Fruit fly (Drosophila melanogaster) whole organism, embryonic: ENCODE data around the gene CG17029.

Experiments
- Atf6 ChIP-seq: fragments of 200-800 bp; sonication (Bioruptor generic); IDR thresholded peaks from 2 replicates; pipeline ENCODE4 v1.3.6; 2022; ENCODE audit warnings: missing biosample characterization, missing genetic modification characterization
- B-H1 ChIP-seq: fragments of 200-800 bp; sonication (Bioruptor generic); IDR thresholded peaks from 3 replicates; pipeline ENCODE4 v1.3.6; 2022; ENCODE audit warnings: missing biosample characterization, missing genetic modification characterization
- CG10274 ChIP-seq: fragments of 200-800 bp; sonication (Bioruptor generic); optimal IDR thresholded peaks from 3 replicates; lab custom pipeline; 2017; ENCODE audit warnings: missing biosample characterization, mild to moderate bottlenecking, missing genetic modification characterization
- CG14441 ChIP-seq: fragments of 200-800 bp; sonication (Bioruptor generic); IDR thresholded peaks from 2 replicates; pipeline ENCODE4 v1.3.6; 2022; ENCODE audit warnings: missing biosample characterization, missing genetic modification characterization
- CG17186 ChIP-seq: fragments of 200-800 bp; sonication (Bioruptor generic); optimal IDR thresholded peaks from 3 replicates; lab custom pipeline; 2017; ENCODE audit warnings: missing biosample characterization, missing genetic modification reagents, missing genetic modification characterization
- CG2889 ChIP-seq: fragments of 200-800 bp; sonication (Bioruptor generic); IDR thresholded peaks from 3 replicates; pipeline ENCODE4 v1.3.6; 2022; ENCODE audit warnings: missing biosample characterization, missing genetic modification characterization
- CG32767 ChIP-seq: fragments of 200-800 bp; sonication (Bioruptor generic); IDR thresholded peaks from 2 replicates; pipeline ENCODE4 v1.3.6; 2022; ENCODE audit warnings: missing biosample characterization, missing genetic modification characterization
- CG34422 ChIP-seq: fragments of 200-800 bp; sonication (Bioruptor generic); IDR thresholded peaks from 3 replicates; pipeline ENCODE4 v1.3.6; 2022; ENCODE audit warnings: missing biosample characterization, missing genetic modification characterization
- CG4730 ChIP-seq: fragments of 200-800 bp; sonication (Bioruptor generic); IDR thresholded peaks from 2 replicates; pipeline ENCODE4 v1.3.6; 2022; ENCODE audit warnings: missing biosample characterization, missing genetic modification characterization
- CG5245 ChIP-seq: fragments of 200-800 bp; sonication (Bioruptor generic); optimal IDR thresholded peaks from 3 replicates; lab custom pipeline; 2016; ENCODE audit warnings: missing biosample characterization, missing genetic modification characterization
- CG6683 ChIP-seq: fragments of 200-800 bp; sonication (Bioruptor generic); optimal IDR thresholded peaks from 2 replicates; lab custom pipeline; 2017; ENCODE audit warnings: missing biosample characterization, mild to moderate bottlenecking, missing genetic modification characterization, missing genetic modification reagents
- CG7786 ChIP-seq: fragments of 200-800 bp; sonication (Bioruptor generic); optimal IDR thresholded peaks from 2 replicates; lab custom pipeline; 2016; ENCODE audit warnings: missing biosample characterization, missing genetic modification characterization
- CG7963 ChIP-seq: fragments of 200-800 bp; sonication (Bioruptor generic); IDR thresholded peaks from 3 replicates; pipeline ENCODE4 v1.3.6; 2022; ENCODE audit warnings: missing biosample characterization, missing genetic modification characterization; ENCODE audit not compliant: partially characterized antibody
- CG8388 ChIP-seq: fragments of 200-800 bp; sonication (Bioruptor generic); optimal IDR thresholded peaks from 2 replicates; lab custom pipeline; 2019; ENCODE audit warnings: missing biosample characterization, mild to moderate bottlenecking, missing genetic modification characterization, moderate library complexity
- D ChIP-seq, 2 experiments: fragments of 200-800 bp in 1 of 2; fragments of >200 bp in 1 of 2; sonication (Bioruptor generic) in 1 of 2; optimal IDR thresholded peaks; 2 replicates in 1 of 2; 3 replicates in 1 of 2; lab custom pipeline; 2017; ENCODE audit warnings: mild to moderate bottlenecking in 1 of 2, missing biosample characterization in 1 of 2, missing genetic modification characterization in 1 of 2, missing genetic modification reagents in 1 of 2
- Drgx ChIP-seq: fragments of 200-800 bp; sonication (Bioruptor generic); IDR thresholded peaks from 2 replicates; pipeline ENCODE4 v1.3.6; 2022; ENCODE audit warnings: missing biosample characterization, missing genetic modification characterization
- E2f1 ChIP-seq: fragments of 200-800 bp; sonication (Bioruptor generic); IDR thresholded peaks from 2 replicates; pipeline ENCODE4 v1.3.6; 2022; ENCODE audit warnings: missing biosample characterization, missing genetic modification characterization
- Eip74EF ChIP-seq, 2 experiments: fragments of 200-800 bp in 1 of 2; fragments of >200 bp in 1 of 2; sonication (Bioruptor generic) in 1 of 2; optimal IDR thresholded peaks; 2 replicates each; lab custom pipeline; 2017 to 2019; ENCODE audit warnings: missing biosample characterization in 2 of 2, missing genetic modification characterization in 2 of 2, mild to moderate bottlenecking in 1 of 2, moderate library complexity in 1 of 2
- Ets65A ChIP-seq: fragments of 200-800 bp; sonication (Bioruptor generic); peaks from one replicate; lab custom pipeline; 2016; ENCODE audit warnings: missing biosample characterization, missing genetic modification characterization
- H2.0 ChIP-seq: fragments of 200-800 bp; sonication (Bioruptor generic); IDR thresholded peaks from 2 replicates; pipeline ENCODE4 v1.3.6; 2022; ENCODE audit warnings: missing biosample characterization, missing genetic modification characterization
- Hmr ChIP-seq: fragments of 200-800 bp; sonication (Bioruptor generic); optimal IDR thresholded peaks from 3 replicates; lab custom pipeline; 2017; ENCODE audit warnings: mild to moderate bottlenecking, missing biosample characterization, missing genetic modification reagents, missing genetic modification characterization
- Hr51 ChIP-seq, 2 experiments: fragments of 200-800 bp; sonication (Bioruptor generic); optimal IDR thresholded peaks; 2 replicates in 1 of 2; 3 replicates in 1 of 2; lab custom pipeline; 2016 to 2018; ENCODE audit warnings: missing biosample characterization in 2 of 2, missing genetic modification characterization in 2 of 2, mild to moderate bottlenecking in 1 of 2, moderate library complexity in 1 of 2
- Lpt ChIP-seq: fragments of >200 bp; optimal IDR thresholded peaks from 2 replicates; lab custom pipeline; 2018; ENCODE audit warnings: missing biosample characterization, missing genetic modification characterization
- Nf-YA ChIP-seq: fragments of 200-800 bp; sonication (Bioruptor generic); IDR thresholded peaks from 2 replicates; pipeline ENCODE4 v1.3.6; 2022; ENCODE audit warnings: missing biosample characterization, missing genetic modification characterization
- Ssrp ChIP-seq: fragments of 200-800 bp; sonication (Bioruptor generic); optimal IDR thresholded peaks from 2 replicates; lab custom pipeline; 2018; ENCODE audit warnings: missing biosample characterization, mild to moderate bottlenecking, missing genetic modification characterization, moderate library complexity
- ac ChIP-seq: fragments of 200-800 bp; sonication (Bioruptor generic); optimal IDR thresholded peaks from 3 replicates; lab custom pipeline; 2017; ENCODE audit warnings: missing biosample characterization, mild to moderate bottlenecking, missing genetic modification characterization
- ase ChIP-seq: fragments of 200-800 bp; sonication (Bioruptor generic); IDR thresholded peaks from 3 replicates; pipeline ENCODE4 v1.3.6; 2022; ENCODE audit warnings: missing biosample characterization, missing genetic modification characterization
- bowl ChIP-seq: fragments of 200-800 bp; sonication (Bioruptor generic); IDR thresholded peaks from 2 replicates; pipeline ENCODE4 v1.3.6; 2022; ENCODE audit warnings: missing biosample characterization, missing genetic modification characterization
- chn ChIP-seq: fragments of 200-800 bp; sonication (Bioruptor generic); optimal IDR thresholded peaks from 2 replicates; lab custom pipeline; 2016; ENCODE audit warnings: missing biosample characterization, missing genetic modification characterization
- crc ChIP-seq: fragments of 200-800 bp; sonication (Bioruptor generic); optimal IDR thresholded peaks from 2 replicates; lab custom pipeline; 2016; ENCODE audit warnings: missing biosample characterization, missing genetic modification characterization
- disco-r ChIP-seq: fragments of 200-800 bp; sonication (Bioruptor generic); optimal IDR thresholded peaks from 2 replicates; lab custom pipeline; 2016; ENCODE audit warnings: missing biosample characterization, missing genetic modification characterization
- gfzf ChIP-seq: fragments of 200-800 bp; sonication (Bioruptor generic); optimal IDR thresholded peaks from 2 replicates; lab custom pipeline; 2016; ENCODE audit warnings: missing biosample characterization, mild to moderate bottlenecking, missing genetic modification characterization, moderate library complexity
- gt ChIP-seq: fragments of 200-800 bp; sonication (Bioruptor generic); IDR thresholded peaks from 2 replicates; pipeline ENCODE4 v1.3.6; 2022; ENCODE audit warnings: missing biosample characterization, missing genetic modification characterization
- h ChIP-seq: fragments of >200 bp; optimal IDR thresholded peaks from 2 replicates; lab custom pipeline; 2017
- jigr1 ChIP-seq: fragments of 200-800 bp; sonication (Bioruptor generic); IDR thresholded peaks from 3 replicates; pipeline ENCODE4 v1.3.6; 2022; ENCODE audit warnings: missing biosample characterization, missing genetic modification characterization
- nerfin-2 ChIP-seq: fragments of 200-800 bp; sonication (Bioruptor generic); IDR thresholded peaks from 2 replicates; pipeline ENCODE4 v1.3.6; 2022; ENCODE audit warnings: missing biosample characterization, missing genetic modification characterization; ENCODE audit not compliant: partially characterized antibody
- p53 ChIP-seq: fragments of 200-800 bp; sonication (Bioruptor generic); optimal IDR thresholded peaks from 2 replicates; lab custom pipeline; 2016; ENCODE audit warnings: missing biosample characterization, missing genetic modification characterization
- pb ChIP-seq: fragments of 200-800 bp; sonication (Bioruptor generic); optimal IDR thresholded peaks from 3 replicates; lab custom pipeline; 2016; ENCODE audit warnings: missing biosample characterization, missing genetic modification characterization
- phol ChIP-seq: fragments of 200-800 bp; sonication (Bioruptor generic); optimal IDR thresholded peaks from 3 replicates; lab custom pipeline; 2018; ENCODE audit warnings: missing biosample characterization, mild to moderate bottlenecking, missing genetic modification characterization, moderate library complexity
- row ChIP-seq: fragments of 200-800 bp; sonication (Bioruptor generic); IDR thresholded peaks from 3 replicates; pipeline ENCODE4 v1.3.6; 2022; ENCODE audit warnings: missing biosample characterization, missing genetic modification characterization
- run ChIP-seq: fragments of 200-800 bp; sonication (Bioruptor generic); optimal IDR thresholded peaks from 3 replicates; lab custom pipeline; 2018; ENCODE audit warnings: missing biosample characterization, mild to moderate bottlenecking, missing genetic modification characterization
- sc ChIP-seq, 3 experiments: fragments of >200 bp in 2 of 3; fragments of 200-800 bp in 1 of 3; sonication (Bioruptor generic) in 1 of 3; optimal IDR thresholded peaks; 2 replicates in 2 of 3; 3 replicates in 1 of 3; lab custom pipeline; 2017; ENCODE audit warnings: mild to moderate bottlenecking in 1 of 3, missing biosample characterization in 1 of 3, missing genetic modification characterization in 1 of 3, missing genetic modification reagents in 1 of 3
- seq ChIP-seq: fragments of 200-800 bp; sonication (Bioruptor generic); IDR thresholded peaks from 2 replicates; pipeline ENCODE4 v1.3.6; 2022; ENCODE audit warnings: missing biosample characterization, missing genetic modification characterization
- slp2 ChIP-seq: fragments of 200-800 bp; sonication (Bioruptor generic); optimal IDR thresholded peaks from 2 replicates; lab custom pipeline; 2016; ENCODE audit warnings: missing biosample characterization, missing genetic modification characterization
- sr ChIP-seq: fragments of 200-800 bp; sonication (Bioruptor generic); IDR thresholded peaks from 3 replicates; pipeline ENCODE4 v1.3.6; 2022; ENCODE audit warnings: missing biosample characterization, missing genetic modification characterization
- tx ChIP-seq: fragments of 200-800 bp; sonication (Bioruptor generic); optimal IDR thresholded peaks from 2 replicates; lab custom pipeline; 2016; ENCODE audit warnings: missing biosample characterization, missing genetic modification characterization
- wek ChIP-seq: fragments of 200-800 bp; sonication (Bioruptor generic); optimal IDR thresholded peaks from 3 replicates; lab custom pipeline; 2018; ENCODE audit warnings: missing biosample characterization, mild to moderate bottlenecking, missing genetic modification characterization, moderate library complexity
- zen2 ChIP-seq: fragments of 200-800 bp; sonication (Bioruptor generic); IDR thresholded peaks from 3 replicates; pipeline ENCODE4 v1.3.6; 2022; ENCODE audit warnings: missing biosample characterization, missing genetic modification characterization; ENCODE audit not compliant: partially characterized antibody
- zfh1 ChIP-seq: fragments of 200-800 bp; sonication (Bioruptor generic); IDR thresholded peaks from 3 replicates; pipeline ENCODE4 v1.3.6; 2022; ENCODE audit warnings: missing biosample characterization, missing genetic modification characterization

CG17029 gene

DNA sequence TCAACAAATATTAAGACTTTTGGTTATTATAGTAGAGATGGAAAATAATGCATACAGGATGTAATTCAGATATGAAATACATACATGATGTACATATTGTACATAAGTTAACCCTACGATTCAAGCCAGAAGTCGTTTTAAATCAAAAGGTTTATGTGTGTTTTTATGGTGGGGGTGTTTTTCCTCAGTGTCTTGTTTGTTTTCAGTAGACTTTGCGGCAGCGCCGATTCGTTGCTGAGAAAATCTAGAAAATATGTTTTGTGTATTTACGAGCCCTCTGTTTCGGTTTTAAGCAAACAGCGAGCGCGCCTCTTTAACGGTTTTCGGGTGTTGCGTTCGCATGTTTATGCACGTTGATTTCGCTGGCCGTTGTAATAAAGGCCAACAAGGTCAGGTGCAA, 22.8 kb upstream of the CG17029 start (continued):
- no peak for TF ChIP-seq wek (GFP tag; lab: Kevin White, UChicago)
- no peak for TF ChIP-seq CG7786 (GFP tag; lab: Kevin White, UChicago)
- TF ChIP-seq h (lab: Kevin White, UChicago): no peak
- TF ChIP-seq chn (GFP tag; lab: Kevin White, UChicago): no peak
- no peak for TF ChIP-seq CG6683 (GFP tag; lab: Kevin White, UChicago)
- no peak for TF ChIP-seq seq (GFP tag; lab: Robert Waterston, UW)
- no peak for TF ChIP-seq zen2 (GFP tag; lab: Robert Waterston, UW)
- TF ChIP-seq crc (GFP tag; lab: Kevin White, UChicago): no peak
- TF ChIP-seq D (optimal IDR thresholded peaks at IDR 0.05; lab: Kevin White, UChicago): no peak
- TF ChIP-seq D (GFP tag; optimal IDR thresholded peaks at IDR 0.05; lab: Kevin White, UChicago): no peak
- no peak for TF ChIP-seq Lpt (GFP tag; lab: Kevin White, UChicago)
- TF ChIP-seq gfzf: no peak
- TF ChIP-seq disco-r (GFP tag; lab: Kevin White, UChicago): no peak
- peak; percentile 21; the same call in 1 of the 3 replicates for TF ChIP-seq row
- TF ChIP-seq p53 (GFP tag; lab: Kevin White, UChicago): peak; percentile 65
- no peak for TF ChIP-seq sr (GFP tag; lab: Robert Waterston, UW)
- no peak for TF ChIP-seq zfh1 (GFP tag; lab: Robert Waterston, UW)
- no peak for TF ChIP-seq pb (GFP tag; lab: Kevin White, UChicago)
- TF ChIP-seq phol (tag; lab: Kevin White, UChicago): no peak
- TF ChIP-seq CG14441 (GFP tag; lab: Robert Waterston, UW): no peak
- TF ChIP-seq, all 482 proteins: peak for 15

DNA sequence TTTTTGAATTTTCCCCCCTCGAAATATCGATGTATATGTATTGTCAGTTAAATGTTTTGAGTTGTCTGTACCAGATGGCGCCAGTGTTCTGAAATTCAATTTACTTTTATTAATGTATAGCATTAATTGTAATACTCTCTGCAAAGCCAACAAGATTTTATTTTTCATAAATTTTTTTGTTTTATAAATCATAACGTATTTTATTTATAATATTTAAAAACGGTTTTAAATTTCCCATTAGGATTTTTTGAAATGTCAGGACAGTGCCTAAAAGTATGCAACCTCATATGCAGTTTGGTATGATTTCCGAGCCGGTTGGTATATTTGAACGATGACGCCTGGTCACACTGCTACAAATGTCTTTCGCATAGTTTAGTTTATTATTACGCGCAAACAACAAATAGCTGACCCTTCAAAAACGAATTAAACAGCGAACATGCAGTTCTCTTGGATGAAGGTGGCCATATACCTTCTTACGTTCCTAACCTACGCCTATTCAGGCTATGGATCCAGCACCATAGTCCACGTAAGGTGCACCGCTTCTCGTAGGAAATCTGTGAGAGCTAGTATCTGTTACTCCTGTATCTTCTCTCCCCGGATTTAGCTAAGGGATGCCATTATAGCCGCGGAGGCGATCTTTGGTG, 21.8 kb upstream of the CG17029 start, which contains the start of the genes Pka-C3 and GXIVsPLA2:
Pka-C3 (minus strand) TSS at position 14 of the 644 bp plus-strand sequence.
GXIVsPLA2 (plus strand) TSS at position 313 of the 644 bp plus-strand sequence.
- TF ChIP-seq H2.0 (no peak), tx (no peak), CG7963 (no peak), ase (GFP tag; lab: Robert Waterston, UW) (no peak), CG5245 (GFP tag; lab: Kevin White, UChicago) (no peak), Hmr (GFP tag; lab: Kevin White, UChicago) (peak; percentile 37), B-H1 (no peak), Atf6 (GFP tag; lab: Robert Waterston, UW) (no peak), CG4730 (GFP tag; lab: Robert Waterston, UW) (no peak), CG32767 (GFP tag; lab: Robert Waterston, UW) (no peak), jigr1 (no peak), CG34422 (GFP tag; lab: Robert Waterston, UW) (no peak), nerfin-2 (GFP tag; lab: Robert Waterston, UW) (no peak), Drgx (GFP tag; lab: Robert Waterston, UW) (no peak), Ssrp (tag; lab: Kevin White, UChicago) (no peak), bowl (GFP tag; lab: Robert Waterston, UW) (no peak), CG2889 (GFP tag; lab: Robert Waterston, UW) (no peak), Ets65A (GFP tag; lab: Kevin White, UChicago) (no peak), CG10274 (GFP tag; lab: Kevin White, UChicago) (no peak), Eip74EF (GFP tag; optimal IDR thresholded peaks at IDR 0.05; lab: Kevin White, UChicago) (no peak), zfh1 (GFP tag; lab: Robert Waterston, UW) (no peak), p53 (GFP tag; lab: Kevin White, UChicago) (no peak), run (tag; lab: Kevin White, UChicago) (no peak), Nf-YA (GFP tag; lab: Robert Waterston, UW) (no peak), gt (GFP tag; lab: Robert Waterston, UW) (no peak), E2f1 (GFP tag; lab: Robert Waterston, UW) (no peak), ac (GFP tag; lab: Kevin White, UChicago) (no peak), sc (optimal IDR thresholded peaks at IDR 0.05; lab: Kevin White, UChicago) (no peak), sc (GFP tag; optimal IDR thresholded peaks at IDR 0.05; lab: Kevin White, UChicago) (no peak), CG8388 (GFP tag; lab: Kevin White, UChicago) (peak; percentile 0), slp2 (no peak), CG17186 (no peak), Hr51 (GFP tag; optimal IDR thresholded peaks at IDR 0.05; lab: Kevin White, UChicago) (no peak)
